Worm (Caenorhabditis elegans): ENCODE results near the gene Y37E11AL.1.

Y37E11AL.1 gene

DNA sequence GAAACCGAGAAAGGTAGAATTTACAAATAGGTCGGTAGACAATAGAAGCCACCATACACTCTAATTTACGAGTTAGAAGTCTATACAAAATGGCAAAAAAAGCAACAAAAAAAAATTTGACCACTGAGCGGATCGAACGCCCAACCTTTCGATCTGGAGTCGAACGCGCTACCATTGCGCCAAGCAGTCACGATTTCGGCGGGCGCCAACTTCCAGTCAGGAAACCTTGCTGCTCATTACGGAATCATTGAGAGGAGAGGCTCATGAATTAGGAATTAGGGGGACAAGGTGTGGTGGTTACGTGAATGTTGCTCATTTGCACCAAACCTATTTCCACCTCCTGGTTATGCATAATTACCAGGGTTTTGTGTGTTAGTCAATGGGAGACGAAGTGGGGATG, 27.5 kb upstream of the Y37E11AL.1 start:
- no peak for TF ChIP-seq tra-4 (tag; optimal IDR thresholded peaks at IDR 0.05)
- TF ChIP-seq aly-1 (tag; optimal IDR thresholded peaks at IDR 0.05) = no peak
- no peak for TF ChIP-seq scrt-1 (GFP tag; IDR thresholded peaks at IDR 0.05)
- no peak for TF ChIP-seq hnd-1 (tag; optimal IDR thresholded peaks at IDR 0.05)
- no peak for TF ChIP-seq tbx-11 (GFP tag; IDR thresholded peaks at IDR 0.05)
- TF ChIP-seq B0310.2 (tag; optimal IDR thresholded peaks at IDR 0.05) = no peak
- no peak for TF ChIP-seq hmg-4 (GFP tag; optimal IDR thresholded peaks at IDR 0.05)
- no peak for TF ChIP-seq flt-1 (GFP tag; IDR thresholded peaks at IDR 0.05)
- TF ChIP-seq ceh-36 (tag; optimal IDR thresholded peaks at IDR 0.05) = no peak
- TF ChIP-seq ama-1 (optimal IDR thresholded peaks at IDR 0.05) = no peak
- no peak for TF ChIP-seq F13C5.2 (tag; optimal IDR thresholded peaks at IDR 0.05)
- no peak for TF ChIP-seq tbx-37 (GFP tag; conservative IDR thresholded peaks at IDR 0.05)
- no peak for TF ChIP-seq ceh-13 (GFP tag; optimal IDR thresholded peaks at IDR 0.05)
- TF ChIP-seq pes-1 (GFP tag; IDR thresholded peaks at IDR 0.05) = no peak

- peak; percentile 21 for TF ChIP-seq hmg-4 (GFP tag; optimal IDR thresholded peaks at IDR 0.05)
- TF ChIP-seq tra-4 (tag; optimal IDR thresholded peaks at IDR 0.05) = no peak
- peak; percentile 73 for TF ChIP-seq aly-1 (tag; optimal IDR thresholded peaks at IDR 0.05)
- no peak for TF ChIP-seq ets-7 (tag; optimal IDR thresholded peaks at IDR 0.05)
- 0 out of 2 replicates have a peak, but pooled peaks have one; percentile 38 for TF ChIP-seq tbx-11 (GFP tag; IDR thresholded peaks at IDR 0.05)
- no peak for TF ChIP-seq F13C5.2 (tag; optimal IDR thresholded peaks at IDR 0.05)
Observed at ce11 chrIV:3686260-3686659, 23.0 kb upstream of the Y37E11AL.1 start.

DNA sequence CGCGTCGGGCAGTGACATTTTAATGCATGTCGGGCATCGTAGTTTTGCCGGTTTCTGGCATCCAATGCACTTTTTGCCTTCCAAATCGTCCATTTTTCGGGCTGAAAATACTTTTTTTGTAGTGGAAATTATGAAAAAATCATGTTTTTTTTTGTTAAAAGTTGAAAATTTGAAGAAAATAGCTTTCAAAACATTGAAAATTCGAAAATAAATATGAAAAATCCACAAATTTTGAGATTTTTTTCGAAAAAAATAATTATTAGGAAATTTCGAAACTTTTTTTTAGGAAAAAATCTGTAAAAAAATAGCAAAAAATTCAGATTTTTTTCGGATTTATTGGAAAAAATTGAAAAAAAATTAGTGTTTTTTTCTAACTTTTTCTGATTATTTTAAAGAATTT, 22.5 kb upstream of the Y37E11AL.1 start, which contains the start of gene map-1:
Gene map-1, minus strand, starts transcription at position 101 of the 400 bp plus-strand sequence.
- TF ChIP-seq hnd-1 (tag; optimal IDR thresholded peaks at IDR 0.05) (no peak), scrt-1 (GFP tag; IDR thresholded peaks at IDR 0.05) (no peak), tbx-11 (GFP tag; IDR thresholded peaks at IDR 0.05) (no peak), sea-1 (GFP tag; conservative IDR thresholded peaks at IDR 0.05) (no peak)

- no peak for TF ChIP-seq hnd-1 (tag; optimal IDR thresholded peaks at IDR 0.05)
- TF ChIP-seq aly-1 (tag; optimal IDR thresholded peaks at IDR 0.05) = no peak
- TF ChIP-seq hmbx-1 (tag; optimal IDR thresholded peaks at IDR 0.05) = no peak
- no peak for TF ChIP-seq ama-1 (optimal IDR thresholded peaks at IDR 0.05)
- TF ChIP-seq tbx-11 (GFP tag; IDR thresholded peaks at IDR 0.05) = no peak
- no peak for TF ChIP-seq flt-1 (GFP tag; IDR thresholded peaks at IDR 0.05)
- TF ChIP-seq tra-4 (tag; optimal IDR thresholded peaks at IDR 0.05) = no peak
- no peak for TF ChIP-seq ceh-13 (GFP tag; optimal IDR thresholded peaks at IDR 0.05)
- no peak for TF ChIP-seq F13C5.2 (tag; optimal IDR thresholded peaks at IDR 0.05)
- TF ChIP-seq ets-7 (tag; optimal IDR thresholded peaks at IDR 0.05) = no peak
- TF ChIP-seq hmg-4 (GFP tag; optimal IDR thresholded peaks at IDR 0.05) = no peak
- no peak for TF ChIP-seq tbx-37 (GFP tag; conservative IDR thresholded peaks at IDR 0.05)
- TF ChIP-seq sea-1 (GFP tag; conservative IDR thresholded peaks at IDR 0.05) = no peak
Observed at ce11 chrIV:3688050-3688449, 21.2 kb upstream of the Y37E11AL.1 start.

ce11 chrIV:3694638-3695037, 14.7 kb upstream of the Y37E11AL.1 start, which contains the start of the genes taf-6.2 and Y37E11AL.3:
Gene taf-6.2 (minus strand): TSS chrIV:3694733.
Gene Y37E11AL.3 (plus strand): TSS chrIV:3694935.
- TF ChIP-seq sea-1 (GFP tag; conservative IDR thresholded peaks at IDR 0.05) = no peak
- TF ChIP-seq tra-4 (tag; optimal IDR thresholded peaks at IDR 0.05) = no peak
- no peak for TF ChIP-seq scrt-1 (GFP tag; IDR thresholded peaks at IDR 0.05)
- TF ChIP-seq hnd-1 (tag; optimal IDR thresholded peaks at IDR 0.05) = no peak
- TF ChIP-seq hmbx-1 (tag; optimal IDR thresholded peaks at IDR 0.05) = no peak
- no peak for TF ChIP-seq pes-1 (GFP tag; IDR thresholded peaks at IDR 0.05)
- TF ChIP-seq tbx-11 (GFP tag; IDR thresholded peaks at IDR 0.05) = no peak
- TF ChIP-seq ama-1 (optimal IDR thresholded peaks at IDR 0.05) = no peak
- TF ChIP-seq ceh-36 (tag; optimal IDR thresholded peaks at IDR 0.05) = no peak
- TF ChIP-seq B0310.2 (tag; optimal IDR thresholded peaks at IDR 0.05) = no peak
- TF ChIP-seq flt-1 (GFP tag; IDR thresholded peaks at IDR 0.05) = no peak
- TF ChIP-seq ceh-13 (GFP tag; optimal IDR thresholded peaks at IDR 0.05) = no peak
- TF ChIP-seq ets-7 (tag; optimal IDR thresholded peaks at IDR 0.05) = no peak
- no peak for TF ChIP-seq tbx-37 (GFP tag; conservative IDR thresholded peaks at IDR 0.05)
- TF ChIP-seq aly-1 (tag; optimal IDR thresholded peaks at IDR 0.05) = no peak
- no peak for TF ChIP-seq hmg-4 (GFP tag; optimal IDR thresholded peaks at IDR 0.05)

ce11 chrIV:3698201-3698600, 11.1 kb upstream of the Y37E11AL.1 start, which contains the start of gene Y37E11AL.2:
Gene Y37E11AL.2 (plus strand): TSS chrIV:3698501.
- no peak for TF ChIP-seq ets-7 (tag; optimal IDR thresholded peaks at IDR 0.05)
- TF ChIP-seq pes-1 (GFP tag; IDR thresholded peaks at IDR 0.05) = no peak
- no peak for TF ChIP-seq scrt-1 (GFP tag; IDR thresholded peaks at IDR 0.05)
- TF ChIP-seq hmbx-1 (tag; optimal IDR thresholded peaks at IDR 0.05) = no peak
- TF ChIP-seq sea-1 (GFP tag; conservative IDR thresholded peaks at IDR 0.05) = no peak
- TF ChIP-seq tbx-37 (GFP tag; conservative IDR thresholded peaks at IDR 0.05) = no peak

DNA sequence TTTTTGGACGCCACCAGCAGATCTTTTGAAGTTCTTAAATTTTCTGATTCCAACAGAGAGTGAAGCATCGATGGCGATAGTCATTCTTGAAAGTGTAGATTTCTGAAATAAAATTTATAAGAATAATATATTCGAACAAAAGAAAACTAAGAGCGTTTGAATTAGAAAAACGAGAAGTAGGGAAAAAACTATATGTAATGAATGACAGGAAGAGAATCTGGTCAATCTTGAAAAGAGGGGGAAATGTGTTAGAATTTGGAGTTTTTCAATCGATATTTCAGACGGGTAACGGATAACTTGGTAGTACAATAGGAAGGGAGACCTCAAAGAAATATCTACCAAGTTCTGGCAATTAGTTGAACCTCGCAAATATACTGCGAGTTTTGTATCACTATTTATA, 8.7 kb upstream of the Y37E11AL.1 start, which contains the start of gene Y37E11AL.9:
Gene Y37E11AL.9, minus strand, starts transcription at position 101 of the 400 bp plus-strand sequence.
- TF ChIP-seq ama-1 (optimal IDR thresholded peaks at IDR 0.05) (no peak), tra-4 (tag; optimal IDR thresholded peaks at IDR 0.05) (no peak), pes-1 (GFP tag; IDR thresholded peaks at IDR 0.05) (no peak), B0310.2 (tag; optimal IDR thresholded peaks at IDR 0.05) (no peak), F13C5.2 (tag; optimal IDR thresholded peaks at IDR 0.05) (no peak), hnd-1 (tag; optimal IDR thresholded peaks at IDR 0.05) (no peak), tbx-11 (GFP tag; IDR thresholded peaks at IDR 0.05) (no peak), hmbx-1 (tag; optimal IDR thresholded peaks at IDR 0.05) (no peak), aly-1 (tag; optimal IDR thresholded peaks at IDR 0.05) (no peak), scrt-1 (GFP tag; IDR thresholded peaks at IDR 0.05) (no peak), sea-1 (GFP tag; conservative IDR thresholded peaks at IDR 0.05) (no peak), ceh-36 (tag; optimal IDR thresholded peaks at IDR 0.05) (no peak), flt-1 (GFP tag; IDR thresholded peaks at IDR 0.05) (no peak), hmg-4 (GFP tag; optimal IDR thresholded peaks at IDR 0.05) (no peak), ets-7 (tag; optimal IDR thresholded peaks at IDR 0.05) (no peak), tbx-37 (GFP tag; conservative IDR thresholded peaks at IDR 0.05) (no peak)

- TF ChIP-seq ceh-36 (tag; optimal IDR thresholded peaks at IDR 0.05) (no peak), tra-4 (tag; optimal IDR thresholded peaks at IDR 0.05) (no peak), aly-1 (tag; optimal IDR thresholded peaks at IDR 0.05) (no peak), hmg-4 (GFP tag; optimal IDR thresholded peaks at IDR 0.05) (no peak)
Observed at ce11 chrIV:3701892-3702291, 7.4 kb upstream of the Y37E11AL.1 start, which contains the start of gene Y37E11AL.12. Gene Y37E11AL.12 (minus strand): TSS chrIV:3701992.
